Worm (Caenorhabditis elegans) whole organism, dauer: ENCODE measurements around the gene fbxa-196.

Experiments used
- unc-62 ChIP-seq: sonication (generic microtip); optimal IDR thresholded peaks from 2 replicates; lab custom pipeline; 2017; ENCODE audit warnings: missing biosample characterization, missing genetic modification reagents, missing genetic modification characterization

fbxa-196 gene

DNA sequence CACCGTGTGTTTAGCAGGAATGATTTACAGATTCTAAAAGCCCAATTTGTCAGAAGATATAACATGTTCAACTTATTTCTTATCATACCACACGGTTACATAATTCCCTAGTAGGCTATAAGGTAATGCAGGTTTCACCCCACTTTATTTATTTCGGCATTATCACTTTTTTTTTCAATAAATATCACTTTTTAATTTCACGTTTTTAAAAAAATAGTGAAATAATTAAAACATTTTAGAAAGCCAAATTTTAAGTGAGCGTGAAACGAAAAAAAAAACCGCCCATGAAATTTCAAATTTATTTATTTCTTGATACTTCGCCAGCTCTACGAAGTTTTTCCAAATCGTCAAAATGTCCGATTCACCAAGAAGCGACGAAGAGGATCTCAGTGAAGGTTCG lies at the start of gene fbxa-196:
Gene fbxa-196 (plus strand): TSS at position 301 of the 400 bp plus-strand sequence.
- TF ChIP-seq unc-62 (GFP tag; lab: Kevin White, UChicago) = no peak

DNA sequence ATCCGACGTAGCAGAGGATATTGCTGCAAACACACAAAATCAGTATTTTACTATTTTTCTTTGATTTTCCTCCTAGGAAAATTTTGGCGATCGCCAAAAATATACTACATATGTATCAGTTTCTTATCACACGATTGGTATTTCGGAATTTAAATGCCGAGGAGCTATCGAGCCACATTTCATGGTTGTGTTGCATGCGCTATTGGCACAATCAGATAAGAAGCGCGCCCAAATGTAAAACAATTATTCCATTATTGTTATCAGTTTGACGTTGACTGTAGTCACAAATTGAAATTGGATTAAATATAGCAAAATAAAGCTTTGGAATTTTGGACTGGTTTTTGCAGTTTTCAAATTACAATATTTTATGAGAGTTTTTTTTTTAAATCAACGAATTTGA lies 49.5 kb upstream of the fbxa-196 start:
- no peak for TF ChIP-seq unc-62 (GFP tag; lab: Kevin White, UChicago)

DNA sequence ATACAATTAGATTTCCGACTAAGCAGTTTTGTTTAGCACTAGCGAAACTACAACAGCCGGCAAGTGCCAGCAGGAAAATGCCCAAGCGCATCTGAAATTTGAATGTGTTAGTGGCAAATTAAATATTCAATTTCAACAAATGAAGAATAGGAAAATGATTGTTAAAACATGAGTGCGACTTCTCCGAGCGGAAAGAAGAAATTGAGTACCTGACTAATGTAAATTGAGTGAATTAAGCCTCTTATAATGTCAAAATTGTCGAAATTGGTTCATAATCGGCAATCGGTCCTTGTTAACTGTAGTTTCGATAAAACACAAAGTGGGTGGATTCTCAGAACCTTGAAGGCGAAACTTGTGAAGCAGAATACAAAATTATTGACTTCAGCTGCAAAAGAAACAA lies 48.6 kb upstream of the fbxa-196 start, which contains the start of gene gfi-1:
Gene gfi-1 (minus strand): TSS at position 101 of the 400 bp plus-strand sequence.
- TF ChIP-seq unc-62 (GFP tag; lab: Kevin White, UChicago) = no peak

DNA sequence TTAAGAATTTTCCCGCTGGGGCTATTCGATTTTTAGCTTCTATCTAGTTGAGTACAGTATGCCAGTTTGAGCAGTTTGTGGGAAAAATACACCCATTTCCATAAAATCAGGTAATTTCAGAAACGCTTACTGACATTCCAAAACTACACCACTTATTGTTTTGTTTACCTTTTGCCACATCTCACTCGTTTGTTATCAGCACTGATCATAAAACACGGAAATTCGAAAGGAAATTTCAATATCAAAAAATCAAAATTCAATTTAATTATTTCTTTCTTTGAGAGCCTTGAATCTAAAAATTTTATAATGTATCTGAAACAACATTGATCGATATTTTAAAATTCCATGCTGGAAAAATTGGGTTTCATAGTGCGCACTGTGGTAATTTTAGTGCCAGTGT lies 47.9 kb upstream of the fbxa-196 start:
- no peak for TF ChIP-seq unc-62 (GFP tag; lab: Kevin White, UChicago)

DNA sequence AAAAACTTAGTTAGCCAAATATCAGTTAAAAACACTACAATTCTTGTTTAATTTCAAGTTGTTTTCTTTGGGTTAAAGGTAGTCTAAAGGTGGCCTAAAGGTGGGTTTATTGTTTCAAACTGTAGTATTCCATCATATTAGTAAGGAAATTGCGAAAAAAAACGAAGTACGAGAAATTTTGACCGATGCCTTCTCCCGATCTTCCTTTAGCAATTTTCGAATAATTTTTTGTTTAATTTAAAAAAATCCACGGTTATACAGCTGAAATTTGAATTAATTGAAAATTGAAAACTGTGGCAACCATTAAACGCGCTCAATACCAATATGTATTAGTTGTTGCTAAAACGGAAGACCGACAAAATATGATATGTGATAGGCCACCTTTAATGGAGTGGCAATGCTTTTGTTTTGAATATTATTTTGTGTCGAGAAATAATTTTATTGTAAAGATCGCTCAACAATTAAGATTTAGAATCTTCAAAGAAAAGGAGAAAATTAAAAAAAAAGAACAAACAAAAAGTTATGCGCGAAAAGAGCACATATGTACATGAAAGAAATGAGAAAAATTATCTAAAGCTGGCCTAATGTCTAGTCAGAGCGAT lies 47.4 kb upstream of the fbxa-196 start:
- no peak for TF ChIP-seq unc-62 (GFP tag; lab: Kevin White, UChicago)

DNA sequence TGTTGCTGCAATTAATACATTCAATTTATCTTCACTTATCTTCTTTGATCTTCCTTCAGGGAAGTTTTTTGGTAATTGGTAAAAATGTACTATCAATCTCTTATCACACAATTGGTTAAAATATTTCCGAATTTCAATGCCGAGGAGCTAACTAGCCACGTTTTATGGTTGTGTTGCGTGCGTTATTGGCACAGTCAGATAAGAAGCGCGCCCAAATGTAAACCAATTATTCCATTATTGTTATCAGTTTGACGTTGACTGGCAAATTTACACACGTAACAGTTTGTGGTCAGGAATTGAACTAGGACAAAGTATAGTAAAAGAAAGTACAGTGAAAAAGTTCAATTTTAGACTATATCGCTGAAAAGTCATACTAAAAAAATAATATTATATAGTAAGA lies 40.9 kb upstream of the fbxa-196 start:
- no peak for TF ChIP-seq unc-62 (GFP tag; lab: Kevin White, UChicago)

DNA sequence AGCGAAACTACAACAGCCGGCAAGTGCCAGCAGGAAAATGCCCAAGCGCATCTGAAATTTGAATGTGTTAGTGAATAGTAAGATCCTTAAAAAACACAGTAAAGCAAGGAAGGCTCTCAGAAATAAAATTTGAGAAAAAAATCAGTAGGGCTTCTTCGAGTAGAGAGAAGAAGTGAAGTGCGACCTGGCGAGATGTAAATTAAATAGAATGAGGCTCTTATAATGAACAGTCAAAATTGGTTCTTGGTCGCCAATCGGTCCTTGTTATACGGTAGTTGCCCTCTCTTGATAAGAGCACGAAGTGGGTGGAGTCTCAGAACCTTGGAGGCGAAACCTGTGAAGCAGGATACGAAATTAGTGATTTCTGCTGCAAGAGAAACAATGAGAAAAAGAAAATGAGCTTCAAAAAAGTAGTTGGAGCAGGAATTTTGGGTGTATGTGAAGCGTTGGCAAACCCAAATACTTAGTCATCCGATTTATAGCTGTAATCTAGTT lies 39.7 kb upstream of the fbxa-196 start, which contains the start of gene bcf-1:
Gene bcf-1 (minus strand): TSS at position 51 of the 495 bp plus-strand sequence.
- no peak for TF ChIP-seq unc-62 (GFP tag; lab: Kevin White, UChicago)

DNA sequence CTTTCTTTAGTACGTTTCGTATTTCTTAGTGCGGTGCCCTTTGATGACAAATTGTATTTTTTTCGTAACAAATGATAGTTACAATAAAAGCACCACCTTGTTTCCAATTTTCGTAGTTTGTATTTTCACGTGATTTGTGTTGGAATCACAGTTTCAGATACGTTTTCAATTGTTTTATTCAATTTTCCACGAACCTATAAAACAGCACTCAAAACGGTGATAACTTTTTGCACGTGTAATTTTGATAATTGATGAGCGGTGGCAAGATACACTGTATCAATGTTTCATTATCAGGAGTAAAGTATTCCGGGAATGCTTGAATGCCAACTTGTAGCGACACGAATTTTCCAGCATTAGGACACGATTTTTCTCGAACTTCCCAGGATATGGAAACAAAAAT lies 37.3 kb upstream of the fbxa-196 start:
- TF ChIP-seq unc-62 (GFP tag; lab: Kevin White, UChicago) = no peak

DNA sequence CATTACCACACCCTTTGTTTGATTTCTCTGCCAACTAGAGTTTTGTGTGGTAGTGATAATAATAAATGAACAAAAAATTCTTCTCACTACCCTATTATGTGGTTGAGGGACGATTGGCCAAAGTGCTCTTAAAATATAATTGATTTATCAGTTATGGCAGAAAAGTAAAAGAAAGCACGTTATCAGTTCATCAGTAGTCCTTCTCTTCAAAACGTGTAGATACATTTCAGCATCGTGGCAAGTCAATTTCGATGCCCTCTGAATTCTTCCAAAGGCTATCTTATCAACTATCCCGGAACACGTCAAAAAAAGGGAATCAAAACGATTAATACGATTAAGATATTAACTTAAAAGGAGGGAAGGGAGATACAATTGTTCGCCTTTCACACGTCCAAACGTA lies 35.4 kb upstream of the fbxa-196 start:
- no peak for TF ChIP-seq unc-62 (GFP tag; lab: Kevin White, UChicago)

DNA sequence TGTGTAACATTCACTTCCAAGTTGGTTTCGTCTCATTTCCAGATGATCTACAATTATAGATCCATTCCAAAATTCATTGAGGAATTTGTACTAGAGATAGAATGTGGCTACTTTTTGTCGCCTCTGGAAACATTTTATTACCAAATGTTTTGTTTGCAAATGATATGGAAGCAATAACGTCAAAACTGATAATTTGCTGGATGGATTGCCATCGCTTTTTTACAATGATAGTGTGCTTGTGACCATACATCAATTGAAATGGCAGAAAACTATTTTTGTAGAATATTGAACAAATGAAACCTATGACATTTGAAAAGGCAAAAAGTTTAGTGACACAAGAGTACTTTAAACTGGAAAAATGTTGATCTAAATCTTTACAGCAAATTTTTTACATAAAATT lies 34.0 kb upstream of the fbxa-196 start:
- TF ChIP-seq unc-62 (GFP tag; lab: Kevin White, UChicago) = no peak

DNA sequence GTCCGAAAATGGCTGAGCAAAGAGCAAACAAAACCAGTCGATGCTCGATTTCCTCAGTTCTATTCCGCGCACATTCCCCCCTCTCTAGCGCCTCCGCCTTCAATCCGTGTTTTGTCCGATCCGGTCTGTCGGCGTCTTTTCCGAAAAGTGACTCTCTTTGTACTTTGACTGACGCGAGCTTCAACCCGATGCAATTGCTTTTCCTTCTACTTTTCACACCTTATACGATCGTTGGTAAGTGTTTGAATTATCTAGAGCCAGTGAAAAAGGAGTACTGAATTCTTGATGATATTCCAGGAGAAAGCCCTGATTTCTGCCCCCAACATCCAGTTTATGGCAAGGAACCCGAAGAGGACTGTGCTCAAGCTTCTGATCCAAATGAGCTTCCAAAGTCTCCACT lies 33.5 kb upstream of the fbxa-196 start, which contains the start of gene cht-6:
Gene cht-6 (plus strand): TSS at position 9 of the 400 bp plus-strand sequence.
- TF ChIP-seq unc-62 (GFP tag; lab: Kevin White, UChicago) = no peak

DNA sequence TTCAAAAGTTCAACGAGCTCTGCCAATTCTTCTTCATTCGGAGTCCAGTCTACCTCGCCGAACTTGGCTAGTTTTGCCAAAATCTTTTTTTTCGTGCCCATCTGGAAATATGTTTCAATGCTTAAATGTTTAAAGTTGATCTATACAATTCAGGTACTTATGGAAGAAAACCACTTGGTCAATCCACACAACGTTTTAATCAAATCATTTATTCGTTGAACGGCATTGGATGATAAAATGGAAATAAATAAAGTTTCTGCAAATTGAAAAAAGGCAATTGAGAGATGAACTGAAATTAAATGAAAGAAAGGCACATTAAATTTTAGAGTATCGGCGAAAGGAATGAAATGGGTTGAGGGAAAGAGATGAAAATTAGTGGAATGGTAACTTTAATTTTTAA lies 24.4 kb upstream of the fbxa-196 start, which contains the start of gene urb-1:
Gene urb-1 (minus strand): TSS at position 101 of the 400 bp plus-strand sequence.
- TF ChIP-seq unc-62 (GFP tag; lab: Kevin White, UChicago) = no peak

DNA sequence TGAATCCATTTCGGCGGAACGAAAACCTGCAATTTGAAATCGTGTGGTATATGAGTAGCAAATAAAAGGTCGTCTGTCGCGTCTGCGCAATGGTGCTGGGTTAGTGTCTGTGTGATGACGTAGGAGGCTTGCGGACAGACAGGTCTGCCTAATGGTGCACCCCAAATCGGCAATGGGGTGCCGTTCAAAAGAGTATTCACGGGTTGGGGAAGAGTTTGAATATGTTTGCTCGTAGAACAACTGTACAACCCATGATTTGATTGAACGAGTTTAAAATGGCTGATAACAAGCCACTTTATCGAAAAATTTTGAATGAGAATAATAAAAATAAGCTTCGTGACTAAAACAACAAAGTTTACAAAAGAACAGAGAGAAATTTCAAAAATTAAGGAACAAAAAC lies 22.5 kb upstream of the fbxa-196 start, which contains the start of gene T05H4.11:
Gene T05H4.11 (minus strand): TSS at position 335 of the 400 bp plus-strand sequence.
- no peak for TF ChIP-seq unc-62 (GFP tag; lab: Kevin White, UChicago)

DNA sequence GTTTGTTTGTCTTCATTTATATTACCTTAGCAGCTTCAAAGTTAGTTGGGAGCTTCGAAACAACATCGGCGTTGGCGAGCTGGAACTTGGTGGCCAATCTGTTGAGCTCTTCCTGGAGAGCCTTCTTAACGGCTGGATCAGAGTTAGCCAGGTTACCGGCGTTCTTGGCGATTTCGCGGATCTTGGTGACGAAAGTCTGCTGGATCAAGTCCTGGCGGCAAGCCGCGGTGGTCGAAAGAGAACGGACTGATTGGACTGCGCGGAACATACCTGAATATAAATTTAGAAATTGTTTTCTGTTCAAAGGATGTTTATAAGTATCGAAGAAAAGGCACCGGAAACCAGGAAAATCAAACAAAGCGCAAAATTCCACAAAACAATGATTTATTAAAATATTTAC lies 21.6 kb upstream of the fbxa-196 start, which contains the start of gene atp-4:
Gene atp-4 (minus strand): TSS at position 270 of the 400 bp plus-strand sequence.
- no peak for TF ChIP-seq unc-62 (GFP tag; lab: Kevin White, UChicago)

DNA sequence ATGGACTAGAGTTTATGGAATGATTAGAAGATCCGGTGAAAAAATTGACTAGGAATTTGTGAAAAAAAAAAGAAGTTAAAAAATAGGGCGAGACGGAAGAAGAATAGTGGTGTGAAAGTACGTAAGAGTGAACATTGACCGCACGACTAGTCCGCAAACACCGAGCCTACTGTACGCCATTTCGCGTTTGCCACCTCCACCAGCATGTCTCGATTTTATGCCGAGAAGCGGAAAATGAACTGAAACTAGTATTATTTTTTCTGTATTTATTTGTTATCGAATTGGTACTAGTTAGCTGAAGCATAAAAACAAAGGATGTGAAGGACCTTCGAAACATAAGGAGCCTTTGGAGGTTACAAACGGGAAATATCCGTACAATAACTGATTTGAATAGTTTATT lies 21.0 kb upstream of the fbxa-196 start:
- TF ChIP-seq unc-62 (GFP tag; lab: Kevin White, UChicago) = no peak

DNA sequence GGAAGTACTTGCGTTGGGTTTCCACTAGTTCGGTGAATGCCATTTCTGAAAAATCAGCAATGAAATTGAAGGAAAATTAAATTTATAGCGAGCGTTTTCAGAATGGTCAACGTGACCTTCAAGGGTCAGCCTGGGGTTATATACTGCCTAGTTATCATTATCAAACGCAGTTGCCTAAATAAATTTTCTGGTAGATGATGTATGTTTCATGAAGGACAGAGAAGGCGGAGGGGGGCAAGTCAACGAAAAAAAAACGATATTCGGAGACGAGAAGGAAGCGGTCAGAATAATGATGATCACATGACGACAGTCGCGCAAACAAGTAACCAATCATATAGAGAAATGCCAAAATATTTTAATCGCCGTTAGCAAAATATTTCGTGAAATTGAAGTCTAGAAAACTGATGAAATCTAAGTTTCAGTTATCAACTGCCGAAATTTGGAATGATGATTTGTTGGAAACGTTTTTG lies 18.6 kb upstream of the fbxa-196 start, which contains the start of gene alh-4:
Gene alh-4 (minus strand): TSS at position 51 of the 470 bp plus-strand sequence.
- no peak for TF ChIP-seq unc-62 (GFP tag; lab: Kevin White, UChicago)
